Fruit fly (Drosophila melanogaster) S2 (cell line): Measurements from ENCODE around the gene Ada1-1.

Source experiments
- CG8478 ChIP-seq: fragments of >200 bp; optimal IDR thresholded peaks from 2 replicates; lab custom pipeline; 2018
- CTCF ChIP-seq, 2 experiments: fragments of >200 bp; optimal IDR thresholded peaks; 2 replicates each; lab custom pipeline; 2018

DNA sequence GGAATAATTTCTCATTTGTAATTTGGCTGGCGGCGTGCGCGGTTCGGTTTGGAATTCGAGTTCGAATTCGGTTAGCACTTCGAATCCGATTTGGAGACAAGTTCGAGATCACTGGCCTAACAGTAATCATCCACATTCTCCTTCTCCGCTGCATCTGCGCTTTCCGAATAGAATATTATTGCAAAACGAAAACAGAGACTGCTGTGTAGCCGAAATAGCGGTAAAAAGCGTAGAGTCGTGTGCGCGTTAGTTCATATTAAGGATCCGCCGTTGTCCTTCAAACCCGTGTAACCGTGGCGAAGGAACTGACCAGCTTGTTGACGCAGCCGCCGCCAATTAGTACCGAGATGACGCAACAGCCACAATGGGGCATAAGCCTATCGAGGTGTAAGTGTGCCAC, 30.8 kb downstream of the Ada1-1 start, which contains the start of gene dmGlut:
- TF ChIP-seq CG8478 (lab: Kevin White, UChicago), result no peak
- TF ChIP-seq CTCF (optimal IDR thresholded peaks at IDR 0.05; lab: Kevin White, UChicago), result no peak
